Fruit fly (Drosophila melanogaster) whole organism, pupa: ENCODE measurements around the gene Or88a.

Source experiments
- CG10348 ChIP-seq: fragments of 200-800 bp; sonication (Bioruptor generic); IDR thresholded peaks from 2 replicates; pipeline ENCODE4 v1.3.6; 2022; ENCODE audit warnings: missing biosample characterization, missing genetic modification characterization
- CG12605 ChIP-seq: fragments of 200-800 bp; sonication (Bioruptor generic); IDR thresholded peaks from 2 replicates; pipeline ENCODE4 v1.3.6; 2022; ENCODE audit warnings: missing biosample characterization, missing genetic modification characterization
- CG13204 ChIP-seq: fragments of 200-800 bp; sonication (Bioruptor generic); optimal IDR thresholded peaks from 2 replicates; lab custom pipeline; 2018; ENCODE audit warnings: missing biosample characterization, mild to moderate bottlenecking, missing genetic modification characterization, moderate library complexity
- CG14655 ChIP-seq: fragments of 200-800 bp; sonication (Bioruptor generic); optimal IDR thresholded peaks from 3 replicates; lab custom pipeline; 2017; ENCODE audit warnings: mild to moderate bottlenecking, missing biosample characterization, missing genetic modification reagents, missing genetic modification characterization
- CG15710 ChIP-seq: fragments of 200-800 bp; sonication (Bioruptor generic); optimal IDR thresholded peaks from 2 replicates; lab custom pipeline; 2018; ENCODE audit warnings: missing biosample characterization, mild to moderate bottlenecking, missing genetic modification characterization, moderate library complexity
- CG17806 ChIP-seq: fragments of 200-800 bp; sonication (Bioruptor generic); optimal IDR thresholded peaks from 2 replicates; lab custom pipeline; 2018; ENCODE audit warnings: missing biosample characterization, mild to moderate bottlenecking, missing genetic modification characterization, moderate library complexity
- CG32121 ChIP-seq: fragments of 200-800 bp; sonication (Bioruptor generic); IDR thresholded peaks from 2 replicates; pipeline ENCODE4 v1.3.6; 2022; ENCODE audit warnings: missing biosample characterization, missing genetic modification characterization
- CG34367 ChIP-seq: fragments of 200-800 bp; sonication (Bioruptor generic); optimal IDR thresholded peaks from 2 replicates; lab custom pipeline; 2018; ENCODE audit warnings: missing biosample characterization, mild to moderate bottlenecking, missing genetic modification characterization
- CG4496 ChIP-seq: fragments of 200-800 bp; sonication (Bioruptor generic); IDR thresholded peaks from 3 replicates; pipeline ENCODE4 v1.3.6; 2022; ENCODE audit warnings: missing biosample characterization, missing genetic modification characterization
- CG8159 ChIP-seq: fragments of 200-800 bp; sonication (Bioruptor generic); optimal IDR thresholded peaks from 3 replicates; lab custom pipeline; 2018; ENCODE audit warnings: missing biosample characterization, mild to moderate bottlenecking, missing genetic modification characterization, moderate library complexity
- CG8301 ChIP-seq: fragments of 200-800 bp; sonication (Bioruptor generic); optimal IDR thresholded peaks from 2 replicates; lab custom pipeline; 2018; ENCODE audit warnings: missing biosample characterization, mild to moderate bottlenecking, missing genetic modification characterization
- CG9948 ChIP-seq: fragments of 200-800 bp; sonication (Bioruptor generic); optimal IDR thresholded peaks from 2 replicates; lab custom pipeline; 2018; ENCODE audit warnings: missing biosample characterization, mild to moderate bottlenecking, missing genetic modification characterization, moderate library complexity
- D1 ChIP-seq: fragments of 200-800 bp; sonication (Bioruptor generic); optimal IDR thresholded peaks from 2 replicates; lab custom pipeline; 2018; ENCODE audit warnings: missing biosample characterization, mild to moderate bottlenecking, missing genetic modification characterization, moderate library complexity
- EcR ChIP-seq: fragments of 200-800 bp; sonication (Bioruptor generic); optimal IDR thresholded peaks from 3 replicates; lab custom pipeline; 2019; ENCODE audit warnings: missing biosample characterization, missing genetic modification characterization, mild to moderate bottlenecking, moderate library complexity, missing genetic modification reagents
- Ets98B ChIP-seq: fragments of 200-800 bp; sonication (Bioruptor generic); IDR thresholded peaks from 2 replicates; pipeline ENCODE4 v1.3.6; 2022; ENCODE audit warnings: missing biosample characterization, missing genetic modification characterization
- Pif1A ChIP-seq: fragments of 200-800 bp; sonication (Bioruptor generic); optimal IDR thresholded peaks from 3 replicates; lab custom pipeline; 2016; ENCODE audit warnings: missing biosample characterization, missing genetic modification characterization
- Pif1B ChIP-seq: fragments of 200-800 bp; sonication (Bioruptor generic); optimal IDR thresholded peaks from 3 replicates; lab custom pipeline; 2016; ENCODE audit warnings: missing biosample characterization, missing genetic modification characterization
- Snoo ChIP-seq: fragments of 200-800 bp; sonication (Bioruptor generic); optimal IDR thresholded peaks from 3 replicates; lab custom pipeline; 2017; ENCODE audit warnings: missing biosample characterization, mild to moderate bottlenecking, missing genetic modification characterization, inconsistent platforms
- fd96Ca ChIP-seq: fragments of 200-800 bp; sonication (Bioruptor generic); IDR thresholded peaks from 3 replicates; pipeline ENCODE4 v1.3.6; 2022; ENCODE audit warnings: missing biosample characterization, missing genetic modification characterization
- gl ChIP-seq: fragments of 200-800 bp; sonication (Bioruptor generic); optimal IDR thresholded peaks from 2 replicates; lab custom pipeline; 2018; ENCODE audit warnings: missing biosample characterization, mild to moderate bottlenecking, missing genetic modification characterization
- rn ChIP-seq: fragments of 200-800 bp; sonication (Bioruptor generic); IDR thresholded peaks from 2 replicates; pipeline ENCODE4 v1.3.6; 2022; ENCODE audit warnings: missing biosample characterization, missing genetic modification characterization

Gene Or88a

DNA sequence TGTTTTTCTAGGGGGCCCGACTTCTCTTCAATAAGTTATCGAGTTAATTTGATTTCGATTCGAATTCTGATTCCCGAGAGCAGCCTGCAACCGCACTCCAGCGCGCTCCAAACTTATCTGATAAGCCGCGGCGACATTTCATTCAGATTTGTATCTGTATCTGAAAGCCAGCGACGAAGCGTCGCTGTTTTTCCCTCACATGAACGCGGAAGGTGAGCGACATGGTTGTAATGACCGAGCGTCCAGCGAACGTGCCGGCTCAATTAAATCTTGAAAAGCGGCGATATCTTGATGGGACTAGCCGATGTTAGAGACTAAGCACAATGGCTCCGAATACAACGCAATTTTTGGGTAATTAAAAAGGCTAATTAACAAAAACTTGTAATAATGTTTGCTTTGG lies 6.2 kb upstream of the Or88a start, which contains the start of gene PK1-R:
PK1-R (minus strand) TSS at position 101 of the 400 bp plus-strand sequence.
- TF ChIP-seq CG4496 (GFP tag; lab: Robert Waterston, UW) (no peak), CG17806 (no peak), fd96Ca (GFP tag; lab: Robert Waterston, UW) (no peak), CG34367 (no peak), CG32121 (GFP tag; lab: Robert Waterston, UW) (no peak), rn (GFP tag; lab: Robert Waterston, UW) (no peak), CG15710 (tag; lab: Kevin White, UChicago) (no peak), gl (tag; lab: Kevin White, UChicago) (no peak), CG8159 (no peak), D1 (tag; lab: Kevin White, UChicago) (no peak), CG10348 (no peak), CG13204 (GFP tag; lab: Kevin White, UChicago) (no peak), CG12605 (no peak)

DNA sequence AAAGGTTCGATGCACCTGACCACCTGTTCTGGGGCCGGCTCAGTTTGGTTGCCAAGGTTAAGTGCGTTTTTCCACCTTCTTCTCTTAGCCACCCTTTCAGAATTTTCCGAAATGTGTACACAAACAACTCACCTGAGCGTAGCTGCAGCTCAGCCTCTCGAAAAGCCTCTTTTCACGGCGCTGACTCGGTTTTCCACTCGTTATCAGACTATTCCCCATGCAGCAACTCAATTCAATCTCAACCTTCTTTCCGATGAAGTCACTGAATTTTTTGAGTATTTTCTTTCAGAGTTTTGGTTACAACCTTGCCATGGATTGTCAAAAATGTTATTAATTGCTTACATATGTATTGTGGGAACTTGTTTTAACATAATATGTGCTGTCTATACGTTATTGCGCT lies 1.6 kb upstream of the Or88a start:
- TF ChIP-seq CG8301 (tag; lab: Kevin White, UChicago): no peak
- TF ChIP-seq D1 (tag; lab: Kevin White, UChicago): no peak
- TF ChIP-seq CG8159: no peak
- TF ChIP-seq CG14655: no peak
- no peak for TF ChIP-seq CG4496 (GFP tag; lab: Robert Waterston, UW)
- TF ChIP-seq gl (tag; lab: Kevin White, UChicago): no peak
- TF ChIP-seq Pif1A (GFP tag; lab: Kevin White, UChicago): no peak
- no peak for TF ChIP-seq CG15710 (tag; lab: Kevin White, UChicago)
- TF ChIP-seq CG10348: no peak
- no peak for TF ChIP-seq Pif1B (GFP tag; lab: Kevin White, UChicago)
- no peak for TF ChIP-seq rn (GFP tag; lab: Robert Waterston, UW)
- TF ChIP-seq CG34367: no peak
- no peak for TF ChIP-seq fd96Ca (GFP tag; lab: Robert Waterston, UW)
- no peak for TF ChIP-seq Ets98B (GFP tag; lab: Robert Waterston, UW)
- no peak for TF ChIP-seq CG17806
- no peak for TF ChIP-seq CG13204 (GFP tag; lab: Kevin White, UChicago)
- TF ChIP-seq CG12605: no peak
- TF ChIP-seq Snoo (tag; lab: Kevin White, UChicago): no peak
- TF ChIP-seq EcR (GFP tag; lab: Kevin White, UChicago): no peak

DNA sequence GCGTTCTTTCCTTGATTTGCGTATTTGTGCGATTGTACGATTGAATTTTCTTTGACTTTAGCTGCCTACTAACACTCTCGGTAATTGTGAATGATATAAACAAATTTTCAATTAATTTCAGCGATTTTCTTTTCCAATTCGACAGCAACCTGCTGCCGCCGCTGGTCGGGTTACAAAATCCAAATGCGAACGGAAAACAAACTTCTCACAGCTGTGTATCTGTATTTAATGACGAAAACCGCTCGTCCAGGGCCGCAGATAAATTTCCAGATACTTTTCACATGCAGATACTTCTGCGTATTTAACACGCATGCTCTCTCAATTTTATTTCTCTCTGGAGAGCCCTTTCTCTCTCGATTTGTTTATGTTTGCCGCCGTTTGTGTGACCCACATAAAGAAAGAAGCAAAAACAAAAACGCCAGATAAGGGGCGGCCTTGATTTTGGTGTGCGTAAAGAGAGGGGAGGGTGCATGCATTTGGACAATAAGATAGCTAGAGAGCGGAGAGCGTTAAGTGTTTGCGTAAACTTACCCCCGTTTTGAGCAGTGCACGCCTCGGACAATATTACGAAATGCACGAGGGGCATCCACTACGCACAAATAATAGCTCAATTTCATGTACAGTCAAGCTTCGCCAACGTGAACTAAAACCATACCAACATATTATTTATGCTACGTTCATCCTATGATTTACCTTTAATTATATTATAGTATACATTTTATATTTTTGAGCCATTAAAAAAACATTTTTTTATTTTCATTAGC lies 905 bp upstream of the Or88a start, which contains the start of gene CG12402:
CG12402 (minus strand) TSS at position 164 of the 764 bp plus-strand sequence.
- peak; percentile 68; the same call in 2 of the 3 replicates for TF ChIP-seq fd96Ca (GFP tag; lab: Robert Waterston, UW)
- TF ChIP-seq rn (GFP tag; lab: Robert Waterston, UW): 0 out of 2 replicates have a peak, but pooled peaks have one; percentile 35
- peak; percentile 8 for TF ChIP-seq Pif1B (GFP tag; lab: Kevin White, UChicago)
- peak; percentile 74 for TF ChIP-seq CG32121 (GFP tag; lab: Robert Waterston, UW)
- peak; percentile 70; the same call in 1 of the 2 replicates for TF ChIP-seq Ets98B (GFP tag; lab: Robert Waterston, UW)
- peak; percentile 60; the same call in 2 of the 3 replicates for TF ChIP-seq CG4496 (GFP tag; lab: Robert Waterston, UW)
- TF ChIP-seq gl (tag; lab: Kevin White, UChicago): no peak
- TF ChIP-seq EcR (GFP tag; lab: Kevin White, UChicago): no peak
- peak; percentile 20 for TF ChIP-seq CG8159
- TF ChIP-seq CG13204 (GFP tag; lab: Kevin White, UChicago): no peak
- peak; percentile 14 for TF ChIP-seq Pif1A (GFP tag; lab: Kevin White, UChicago)
- TF ChIP-seq CG9948 (tag; lab: Kevin White, UChicago): peak; percentile 16
- TF ChIP-seq CG14655: peak; percentile 40
- TF ChIP-seq CG8301 (tag; lab: Kevin White, UChicago): no peak
- TF ChIP-seq D1 (tag; lab: Kevin White, UChicago): peak; percentile 14
- TF ChIP-seq CG12605: peak; percentile 70

DNA sequence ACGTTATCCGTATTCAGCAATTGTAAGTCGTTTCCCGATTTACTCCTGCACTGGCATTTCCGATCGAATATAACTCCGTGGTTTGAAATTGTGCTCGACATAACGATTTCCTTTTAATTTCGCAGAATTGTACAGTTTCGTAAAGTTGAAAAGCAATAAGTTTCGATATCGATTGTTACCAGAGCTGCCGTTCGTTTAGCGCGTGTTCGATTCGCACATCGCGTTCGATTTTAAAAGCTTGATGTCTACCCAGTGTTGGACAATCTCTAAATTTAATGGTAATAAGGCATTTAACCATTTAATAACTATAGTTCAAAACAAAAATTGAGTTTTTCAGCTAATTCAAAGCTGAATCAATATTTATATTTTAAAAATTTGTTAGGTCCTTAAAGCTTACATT lies 2.8 kb downstream of the Or88a start, which contains the start of gene CG14357:
CG14357 (minus strand) TSS at position 101 of the 400 bp plus-strand sequence.
- no peak for TF ChIP-seq Pif1B (GFP tag; lab: Kevin White, UChicago)
- TF ChIP-seq CG15710 (tag; lab: Kevin White, UChicago): no peak
- no peak for TF ChIP-seq CG12605
- TF ChIP-seq gl (tag; lab: Kevin White, UChicago): no peak
- no peak for TF ChIP-seq Ets98B (GFP tag; lab: Robert Waterston, UW)
- no peak for TF ChIP-seq CG17806
- TF ChIP-seq D1 (tag; lab: Kevin White, UChicago): no peak
- no peak for TF ChIP-seq Snoo (tag; lab: Kevin White, UChicago)
- TF ChIP-seq CG10348: no peak

DNA sequence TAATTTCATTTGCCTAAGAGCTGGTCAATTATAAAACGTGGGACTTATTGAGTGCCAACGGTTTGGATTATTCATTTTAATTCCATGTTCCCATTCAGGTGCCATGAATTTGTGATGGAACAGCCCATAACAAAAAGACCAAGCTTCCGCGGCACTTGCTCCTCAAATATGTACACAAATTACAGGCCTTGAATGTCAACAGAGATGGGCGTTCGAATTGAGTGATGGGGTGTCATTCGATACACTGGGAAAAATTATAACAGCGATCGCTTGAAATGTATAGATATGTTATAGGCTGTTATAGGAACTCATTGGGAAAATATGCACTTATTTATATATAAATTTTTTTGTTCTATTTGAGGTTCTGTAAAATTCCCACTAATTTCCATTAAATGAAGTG lies 6.8 kb downstream of the Or88a start:
- no peak for TF ChIP-seq CG32121 (GFP tag; lab: Robert Waterston, UW)
- no peak for TF ChIP-seq Pif1A (GFP tag; lab: Kevin White, UChicago)
- no peak for TF ChIP-seq Pif1B (GFP tag; lab: Kevin White, UChicago)
- no peak for TF ChIP-seq CG17806
- TF ChIP-seq CG15710 (tag; lab: Kevin White, UChicago): no peak
- TF ChIP-seq Snoo (tag; lab: Kevin White, UChicago): no peak
- no peak for TF ChIP-seq CG14655
- no peak for TF ChIP-seq gl (tag; lab: Kevin White, UChicago)
- TF ChIP-seq rn (GFP tag; lab: Robert Waterston, UW): no peak
- TF ChIP-seq CG12605: no peak
- TF ChIP-seq Ets98B (GFP tag; lab: Robert Waterston, UW): no peak
- no peak for TF ChIP-seq CG8159
- TF ChIP-seq CG4496 (GFP tag; lab: Robert Waterston, UW): no peak
- TF ChIP-seq fd96Ca (GFP tag; lab: Robert Waterston, UW): no peak
- TF ChIP-seq CG8301 (tag; lab: Kevin White, UChicago): no peak
- no peak for TF ChIP-seq CG9948 (tag; lab: Kevin White, UChicago)
